Worm (Caenorhabditis elegans): Measurements from ENCODE around the gene chil-5.

DNA sequence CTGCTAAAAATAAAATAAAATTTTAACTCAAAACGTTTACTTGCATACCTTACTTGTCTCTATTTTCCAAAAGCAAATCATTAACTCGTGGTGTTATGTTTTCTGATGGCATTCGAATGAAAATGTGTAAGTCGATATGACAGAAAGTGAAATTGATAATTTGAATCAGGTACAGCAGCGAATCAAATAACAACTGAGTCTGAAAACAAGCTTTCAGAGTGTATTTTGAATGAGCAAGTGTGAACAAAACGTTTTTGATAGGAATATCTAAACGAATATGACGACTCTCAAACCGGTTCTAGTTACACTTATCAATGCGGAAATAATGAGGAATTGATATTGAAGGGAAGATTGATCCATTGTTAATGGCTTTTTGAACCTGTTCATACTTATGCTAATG lies 11.6 kb upstream of the chil-5 start, which contains the start of gene chil-7:
- TF ChIP-seq egl-27 (tag; optimal IDR thresholded peaks at IDR 0.05) (no peak), egl-43 (GFP tag; IDR thresholded peaks at IDR 0.05) (no peak), zip-2 (tag; optimal IDR thresholded peaks at IDR 0.05) (no peak)
